Worm (Caenorhabditis elegans): ENCODE data around the gene chhy-1.

DNA sequence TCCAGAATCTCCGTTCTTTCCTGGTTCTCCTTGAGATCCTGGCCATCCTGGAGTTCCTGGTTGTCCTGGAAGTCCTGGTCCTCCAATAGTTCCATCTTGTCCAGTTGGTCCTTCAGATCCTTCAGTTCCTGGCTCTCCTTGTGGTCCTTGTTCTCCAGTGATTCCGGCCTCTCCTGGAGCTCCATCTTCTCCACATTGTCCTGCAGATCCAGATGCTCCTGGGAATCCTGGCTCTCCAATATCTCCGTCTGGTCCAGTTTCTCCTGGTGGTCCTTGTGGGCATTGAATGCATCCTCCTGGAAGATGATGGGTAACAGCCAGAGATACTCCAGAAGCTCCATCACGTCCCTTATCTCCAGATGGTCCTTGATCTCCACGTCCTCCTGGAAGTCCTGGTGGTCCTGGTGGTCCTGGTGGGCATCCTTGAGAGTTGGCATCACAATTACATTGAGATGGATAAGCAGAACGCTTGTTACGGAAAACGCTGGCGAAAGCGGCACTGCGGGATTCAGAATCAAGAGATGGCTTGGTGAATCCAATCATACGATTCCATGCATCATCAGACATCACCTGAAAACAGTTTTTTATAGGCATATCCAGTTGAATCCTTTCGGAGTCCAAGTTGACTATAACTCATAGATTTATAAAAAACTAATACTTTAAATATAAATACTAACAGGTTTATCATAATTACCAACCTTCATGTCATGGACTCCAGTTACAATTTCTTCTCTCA is 49.0 kb downstream of the chhy-1 start:
- TF ChIP-seq ztf-11 (tag; optimal IDR thresholded peaks at IDR 0.05), result no peak
- no peak for TF ChIP-seq mab-9 (GFP tag; IDR thresholded peaks at IDR 0.05)
- TF ChIP-seq pag-3 (tag; optimal IDR thresholded peaks at IDR 0.05; ENCODE audit: borderline replicate concordance, insufficient read depth), result no peak
- no peak for TF ChIP-seq nhr-84 (tag; optimal IDR thresholded peaks at IDR 0.05)
- no peak for TF ChIP-seq ceh-63 (GFP tag; optimal IDR thresholded peaks at IDR 0.05)
- no peak for TF ChIP-seq lin-15B (tag; optimal IDR thresholded peaks at IDR 0.05)
- TF ChIP-seq unc-62 (GFP tag; optimal IDR thresholded peaks at IDR 0.05), result no peak
- TF ChIP-seq lin-39 (tag; optimal IDR thresholded peaks at IDR 0.05), result no peak
- no peak for TF ChIP-seq dpl-1 (GFP tag; optimal IDR thresholded peaks at IDR 0.05)
- no peak for TF ChIP-seq alr-1 (tag; optimal IDR thresholded peaks at IDR 0.05; ENCODE audit: borderline replicate concordance)
- TF ChIP-seq hlh-4 (tag; optimal IDR thresholded peaks at IDR 0.05), result no peak
- TF ChIP-seq rnt-1 (tag; optimal IDR thresholded peaks at IDR 0.05), result no peak

Data from whole organism, L1 larva.